Fruit fly (Drosophila melanogaster) whole organism, embryonic: ENCODE results near the gene armi.

Experiments
- B-H1 ChIP-seq: fragments of 200-800 bp; sonication (Bioruptor generic); IDR thresholded peaks from 3 replicates; pipeline ENCODE4 v1.3.6; 2022; ENCODE audit warnings: missing biosample characterization, missing genetic modification characterization
- CG10209 ChIP-seq: fragments of 200-800 bp; sonication (Bioruptor generic); optimal IDR thresholded peaks from 3 replicates; lab custom pipeline; 2017; ENCODE audit warnings: missing biosample characterization, mild to moderate bottlenecking, missing genetic modification characterization, missing genetic modification reagents
- CG10267 ChIP-seq: fragments of 200-800 bp; sonication (Bioruptor generic); optimal IDR thresholded peaks from 2 replicates; lab custom pipeline; 2018; ENCODE audit warnings: missing biosample characterization, mild to moderate bottlenecking, missing genetic modification characterization, moderate library complexity
- CG10959 ChIP-seq: fragments of 200-800 bp; sonication (Bioruptor generic); IDR thresholded peaks from 2 replicates; pipeline ENCODE4 v1.3.6; 2022; ENCODE audit warnings: missing biosample characterization, missing genetic modification characterization
- CG11398 ChIP-seq: fragments of 200-800 bp; sonication (Bioruptor generic); optimal IDR thresholded peaks from 2 replicates; lab custom pipeline; 2016; ENCODE audit warnings: missing biosample characterization, missing genetic modification characterization
- CG11504 ChIP-seq: fragments of 200-800 bp; sonication (Bioruptor generic); optimal IDR thresholded peaks from 3 replicates; lab custom pipeline; 2019; ENCODE audit warnings: missing biosample characterization, mild to moderate bottlenecking, missing genetic modification characterization, moderate library complexity
- CG12219 ChIP-seq: fragments of 200-800 bp; sonication (Bioruptor generic); optimal IDR thresholded peaks from 3 replicates; lab custom pipeline; 2018; ENCODE audit warnings: missing biosample characterization, mild to moderate bottlenecking, missing genetic modification characterization
- CG14050 ChIP-seq: fragments of 200-800 bp; sonication (Bioruptor generic); IDR thresholded peaks from 3 replicates; pipeline ENCODE4 v1.3.6; 2022; ENCODE audit warnings: missing biosample characterization, missing genetic modification characterization
- CG14667 ChIP-seq: fragments of 200-800 bp; sonication (Bioruptor generic); IDR thresholded peaks from 2 replicates; pipeline ENCODE4 v1.3.6; 2022; ENCODE audit warnings: missing biosample characterization, missing genetic modification characterization
- CG15269 ChIP-seq: fragments of 200-800 bp; sonication (Bioruptor generic); optimal IDR thresholded peaks from 2 replicates; lab custom pipeline; 2018; ENCODE audit warnings: missing biosample characterization, mild to moderate bottlenecking, missing genetic modification characterization, moderate library complexity
- CG18011 ChIP-seq: fragments of 200-800 bp; sonication (Bioruptor generic); optimal IDR thresholded peaks from 2 replicates; lab custom pipeline; 2017; ENCODE audit warnings: missing biosample characterization, missing genetic modification characterization, mild to moderate bottlenecking, moderate library complexity, missing genotype
- CG2199 ChIP-seq: fragments of 200-800 bp; sonication (Bioruptor generic); IDR thresholded peaks from 3 replicates; pipeline ENCODE4 v1.3.6; 2022; ENCODE audit warnings: missing biosample characterization, missing genetic modification characterization
- CG32532 ChIP-seq: fragments of 200-800 bp; sonication (Bioruptor generic); IDR thresholded peaks from 2 replicates; pipeline ENCODE4 v1.3.6; 2022; ENCODE audit warnings: missing biosample characterization, missing genetic modification characterization
- CG34224 ChIP-seq: fragments of 200-800 bp; sonication (Bioruptor generic); IDR thresholded peaks from 3 replicates; pipeline ENCODE4 v1.3.6; 2022; ENCODE audit warnings: missing biosample characterization, missing genetic modification characterization; ENCODE audit not compliant: partially characterized antibody
- CG3838 ChIP-seq: fragments of 200-800 bp; sonication (Bioruptor generic); optimal IDR thresholded peaks from 3 replicates; lab custom pipeline; 2016; ENCODE audit warnings: missing biosample characterization, missing genetic modification characterization
- CG4730 ChIP-seq: fragments of 200-800 bp; sonication (Bioruptor generic); IDR thresholded peaks from 2 replicates; pipeline ENCODE4 v1.3.6; 2022; ENCODE audit warnings: missing biosample characterization, missing genetic modification characterization
- CG5953 ChIP-seq: fragments of 200-800 bp; sonication (Bioruptor generic); IDR thresholded peaks from 2 replicates; pipeline ENCODE4 v1.3.6; 2022; ENCODE audit warnings: missing biosample characterization, missing genetic modification characterization
- CG7839 ChIP-seq: fragments of 200-800 bp; sonication (Bioruptor generic); optimal IDR thresholded peaks from 3 replicates; lab custom pipeline; 2018; ENCODE audit warnings: missing biosample characterization, mild to moderate bottlenecking, missing genetic modification characterization, moderate library complexity
- CG9932 ChIP-seq: fragments of 200-800 bp; sonication (Bioruptor generic); IDR thresholded peaks from 2 replicates; pipeline ENCODE4 v1.3.6; 2022; ENCODE audit warnings: missing biosample characterization, missing genetic modification characterization
- Elba2 ChIP-seq: fragments of 200-800 bp; sonication (Bioruptor generic); optimal IDR thresholded peaks from 3 replicates; lab custom pipeline; 2016; ENCODE audit warnings: missing biosample characterization, missing genetic modification characterization
- Hmr ChIP-seq: fragments of 200-800 bp; sonication (Bioruptor generic); optimal IDR thresholded peaks from 3 replicates; lab custom pipeline; 2017; ENCODE audit warnings: mild to moderate bottlenecking, missing biosample characterization, missing genetic modification reagents, missing genetic modification characterization
- Mes4 ChIP-seq: fragments of 200-800 bp; sonication (Bioruptor generic); optimal IDR thresholded peaks from 2 replicates; lab custom pipeline; 2016; ENCODE audit warnings: missing biosample characterization, missing genetic modification characterization
- NK7.1 ChIP-seq: fragments of 200-800 bp; sonication (Bioruptor generic); optimal IDR thresholded peaks from 3 replicates; lab custom pipeline; 2016; ENCODE audit warnings: missing biosample characterization, missing genetic modification characterization
- Nf-YA ChIP-seq: fragments of 200-800 bp; sonication (Bioruptor generic); IDR thresholded peaks from 2 replicates; pipeline ENCODE4 v1.3.6; 2022; ENCODE audit warnings: missing biosample characterization, missing genetic modification characterization
- PHDP ChIP-seq: fragments of 200-800 bp; sonication (Bioruptor generic); optimal IDR thresholded peaks from 3 replicates; lab custom pipeline; 2018; ENCODE audit warnings: missing biosample characterization, mild to moderate bottlenecking, missing genetic modification characterization, moderate library complexity
- Rfx ChIP-seq: fragments of 200-800 bp; sonication (Bioruptor generic); IDR thresholded peaks from 2 replicates; pipeline ENCODE4 v1.3.6; 2022; ENCODE audit warnings: missing biosample characterization, missing genetic modification characterization
- Rx ChIP-seq: fragments of 200-800 bp; sonication (Bioruptor generic); IDR thresholded peaks from 2 replicates; pipeline ENCODE4 v1.3.6; 2022; ENCODE audit warnings: missing biosample characterization, missing genetic modification characterization
- abd-A ChIP-seq: fragments of 200-800 bp; sonication (Bioruptor generic); optimal IDR thresholded peaks from 3 replicates; lab custom pipeline; 2019; ENCODE audit warnings: missing biosample characterization, mild to moderate bottlenecking, missing genetic modification characterization, moderate library complexity
- crc ChIP-seq: fragments of 200-800 bp; sonication (Bioruptor generic); optimal IDR thresholded peaks from 2 replicates; lab custom pipeline; 2016; ENCODE audit warnings: missing biosample characterization, missing genetic modification characterization
- crp ChIP-seq, 2 experiments: fragments of 200-800 bp; sonication (Bioruptor generic); optimal IDR thresholded peaks; 2 replicates in 1 of 2; 3 replicates in 1 of 2; lab custom pipeline; 2017; ENCODE audit warnings: missing biosample characterization in 2 of 2, missing genetic modification characterization in 2 of 2, mild to moderate bottlenecking in 1 of 2, moderate library complexity in 1 of 2
- esg ChIP-seq: fragments of 200-800 bp; sonication (Bioruptor generic); conservative IDR thresholded peaks from 2 replicates; pipeline ENCODE4 v1.3.6; 2022; ENCODE audit warnings: missing biosample characterization, missing genetic modification characterization
- fd3F ChIP-seq: fragments of 200-800 bp; sonication (Bioruptor generic); optimal IDR thresholded peaks from 2 replicates; lab custom pipeline; 2018; ENCODE audit warnings: missing biosample characterization, mild to moderate bottlenecking, missing genetic modification characterization, moderate library complexity
- fru ChIP-seq: fragments of >200 bp; optimal IDR thresholded peaks from 2 replicates; lab custom pipeline; 2017
- grau ChIP-seq: fragments of 200-800 bp; optimal IDR thresholded peaks from 3 replicates; lab custom pipeline; 2019; ENCODE audit warnings: missing biosample characterization, mild to moderate bottlenecking, missing genetic modification characterization, moderate library complexity
- hbn ChIP-seq: fragments of 200-800 bp; sonication (Bioruptor generic); IDR thresholded peaks from 2 replicates; pipeline ENCODE4 v1.3.6; 2022; ENCODE audit warnings: missing biosample characterization, missing genetic modification characterization; ENCODE audit not compliant: partially characterized antibody
- ind ChIP-seq: fragments of 200-800 bp; sonication (Bioruptor generic); optimal IDR thresholded peaks from 3 replicates; lab custom pipeline; 2016; ENCODE audit warnings: missing biosample characterization, missing genetic modification characterization
- jing ChIP-seq: fragments of 200-800 bp; sonication (Bioruptor generic); optimal IDR thresholded peaks from 2 replicates; lab custom pipeline; 2018; ENCODE audit warnings: missing biosample characterization, mild to moderate bottlenecking, missing genetic modification characterization
- kah ChIP-seq: fragments of 200-800 bp; sonication (Bioruptor generic); optimal IDR thresholded peaks from 2 replicates; lab custom pipeline; 2018; ENCODE audit warnings: missing biosample characterization, mild to moderate bottlenecking, missing genetic modification characterization
- lab ChIP-seq: fragments of 200-800 bp; sonication (Bioruptor generic); optimal IDR thresholded peaks from 3 replicates; lab custom pipeline; 2017; ENCODE audit warnings: missing biosample characterization, missing genetic modification characterization, mild to moderate bottlenecking, moderate library complexity, missing genetic modification reagents
- lmd ChIP-seq: fragments of 200-800 bp; sonication (Bioruptor generic); IDR thresholded peaks from 2 replicates; pipeline ENCODE4 v1.3.6; 2022; ENCODE audit warnings: missing biosample characterization, missing genetic modification characterization
- luna ChIP-seq: fragments of 200-800 bp; sonication (Bioruptor generic); optimal IDR thresholded peaks from 2 replicates; lab custom pipeline; 2016; ENCODE audit warnings: missing biosample characterization, missing genetic modification characterization
- rib ChIP-seq: fragments of 200-800 bp; sonication (Bioruptor generic); IDR thresholded peaks from 2 replicates; pipeline ENCODE4 v1.3.6; 2022; ENCODE audit warnings: missing biosample characterization, missing genetic modification characterization
- run ChIP-seq: fragments of 200-800 bp; sonication (Bioruptor generic); optimal IDR thresholded peaks from 3 replicates; lab custom pipeline; 2018; ENCODE audit warnings: missing biosample characterization, mild to moderate bottlenecking, missing genetic modification characterization
- schlank ChIP-seq: fragments of 200-800 bp; sonication (Bioruptor generic); optimal IDR thresholded peaks from 2 replicates; lab custom pipeline; 2018; ENCODE audit warnings: missing biosample characterization, mild to moderate bottlenecking, missing genetic modification characterization
- tna ChIP-seq: fragments of 200-800 bp; sonication (Bioruptor generic); IDR thresholded peaks from 2 replicates; pipeline ENCODE4 v1.3.6; 2022; ENCODE audit warnings: missing biosample characterization, missing genetic modification characterization; ENCODE audit not compliant: partially characterized antibody
- usp ChIP-seq: fragments of >200 bp; optimal IDR thresholded peaks from 2 replicates; lab custom pipeline; 2017; ENCODE audit warnings: missing biosample characterization, missing genetic modification characterization
- wdn ChIP-seq: fragments of 200-800 bp; sonication (Bioruptor generic); IDR thresholded peaks from 2 replicates; pipeline ENCODE4 v1.3.6; 2022; ENCODE audit warnings: missing biosample characterization, missing genetic modification characterization
- z ChIP-seq: fragments of 200-800 bp; sonication (Bioruptor generic); IDR thresholded peaks from 3 replicates; pipeline ENCODE4 v1.3.6; 2022; ENCODE audit warnings: missing biosample characterization, missing genetic modification characterization

The armi gene

dm6 chr3L:3418207-3419086 is 42.7 kb upstream of the armi start (continued):
- TF ChIP-seq B-H1: peak; percentile 74
- no peak for TF ChIP-seq hbn (GFP tag; lab: Robert Waterston, UW)
- TF ChIP-seq rib: peak; percentile 90
- peak; percentile 78; the same call in 1 of the 2 replicates for TF ChIP-seq CG5953 (GFP tag; lab: Robert Waterston, UW)
- TF ChIP-seq CG2199 (GFP tag; lab: Robert Waterston, UW): peak; percentile 83
- peak; percentile 78 for TF ChIP-seq wdn (GFP tag; lab: Robert Waterston, UW)
- peak; percentile 99 for TF ChIP-seq abd-A (tag; lab: Kevin White, UChicago)
- TF ChIP-seq grau (tag; lab: Kevin White, UChicago): peak; percentile 63
- TF ChIP-seq CG15269 (tag; lab: Kevin White, UChicago): peak; percentile 76
- TF ChIP-seq CG14667 (GFP tag; lab: Robert Waterston, UW): peak; percentile 74; the same call in 1 of the 2 replicates
- TF ChIP-seq Rfx (GFP tag; lab: Robert Waterston, UW): peak; percentile 90
- TF ChIP-seq CG18011 (GFP tag; lab: Kevin White, UChicago): peak; percentile 11
- TF ChIP-seq tna: peak; percentile 63; the same call in 1 of the 2 replicates
- TF ChIP-seq luna (GFP tag; lab: Kevin White, UChicago): peak; percentile 5
- peak; percentile 76 for TF ChIP-seq CG14050 (GFP tag; lab: Robert Waterston, UW)
- TF ChIP-seq z (GFP tag; lab: Robert Waterston, UW): peak; percentile 91
- peak; percentile 46 for TF ChIP-seq CG3838 (GFP tag; lab: Kevin White, UChicago)
- peak; percentile 90 for TF ChIP-seq CG32532 (GFP tag; lab: Robert Waterston, UW)
- no peak; the same call in 1 of the 2 replicates for TF ChIP-seq CG10959 (GFP tag; lab: Robert Waterston, UW)
- peak; percentile 44 for TF ChIP-seq schlank (tag; lab: Kevin White, UChicago)
- TF ChIP-seq ind (GFP tag; lab: Kevin White, UChicago): peak; percentile 61
- TF ChIP-seq CG11504 (tag; lab: Kevin White, UChicago): peak; percentile 71
- TF ChIP-seq NK7.1 (GFP tag; lab: Kevin White, UChicago): peak; percentile 2
- TF ChIP-seq CG7839: peak; percentile 78
- peak in 1 of 2 experiments; percentile 6 for TF ChIP-seq crp (GFP tag; optimal IDR thresholded peaks at IDR 0.05; lab: Kevin White, UChicago)
- peak; percentile 27 for TF ChIP-seq run
- TF ChIP-seq crc: peak; percentile 33
- TF ChIP-seq CG34224 (GFP tag; lab: Robert Waterston, UW): no peak
- peak; percentile 23 for TF ChIP-seq jing
- TF ChIP-seq CG12219 (GFP tag; lab: Kevin White, UChicago): peak; percentile 40
- peak; percentile 68 for TF ChIP-seq Nf-YA (GFP tag; lab: Robert Waterston, UW)
- TF ChIP-seq fru: no peak
- no peak for TF ChIP-seq usp (GFP tag; lab: Kevin White, UChicago)
- TF ChIP-seq CG11398: peak; percentile 34
- TF ChIP-seq CG9932 (GFP tag; lab: Robert Waterston, UW): peak; percentile 78
- peak; percentile 79 for TF ChIP-seq esg (GFP tag; lab: Robert Waterston, UW)
- peak; percentile 69 for TF ChIP-seq CG10209 (GFP tag; lab: Kevin White, UChicago)
- TF ChIP-seq CG4730 (GFP tag; lab: Robert Waterston, UW): peak; percentile 66
- TF ChIP-seq PHDP (tag; lab: Kevin White, UChicago): peak; percentile 69
- peak; percentile 31 for TF ChIP-seq kah (GFP tag; lab: Kevin White, UChicago)
- peak; percentile 87 for TF ChIP-seq lmd (GFP tag; lab: Robert Waterston, UW)
- TF ChIP-seq fd3F (GFP tag; lab: Kevin White, UChicago): peak; percentile 36
- peak; percentile 75 for TF ChIP-seq Rx (GFP tag; lab: Robert Waterston, UW)
- TF ChIP-seq lab (GFP tag; lab: Kevin White, UChicago): peak; percentile 87
- TF ChIP-seq Mes4 (GFP tag; lab: Kevin White, UChicago): peak; percentile 50
- TF ChIP-seq CG10267: peak; percentile 33
- no peak for TF ChIP-seq Elba2 (GFP tag; lab: Kevin White, UChicago)
- TF ChIP-seq Hmr (GFP tag; lab: Kevin White, UChicago): peak; percentile 77
